Fruit fly (Drosophila melanogaster) whole organism, embryonic: ENCODE data around the gene bsf.

Experiments used
- Antp ChIP-seq: fragments of 200-800 bp; sonication (Bioruptor generic); optimal IDR thresholded peaks from 3 replicates; lab custom pipeline; 2016; ENCODE audit warnings: missing biosample characterization, missing genetic modification characterization
- Atf-2 ChIP-seq: fragments of 200-800 bp; sonication (Bioruptor generic); optimal IDR thresholded peaks from 2 replicates; lab custom pipeline; 2016; ENCODE audit warnings: missing biosample characterization, missing genetic modification characterization
- CG10147 ChIP-seq: fragments of 200-800 bp; sonication (Bioruptor generic); optimal IDR thresholded peaks from 2 replicates; lab custom pipeline; 2019; ENCODE audit warnings: missing biosample characterization, mild to moderate bottlenecking, missing genetic modification characterization, moderate library complexity
- CG10462 ChIP-seq: fragments of 200-800 bp; sonication (Bioruptor generic); optimal IDR thresholded peaks from 2 replicates; lab custom pipeline; 2016; ENCODE audit warnings: missing biosample characterization, missing genetic modification characterization
- CG10565 ChIP-seq: fragments of 200-800 bp; sonication (Bioruptor generic); optimal IDR thresholded peaks from 3 replicates; lab custom pipeline; 2016; ENCODE audit warnings: missing biosample characterization, mild to moderate bottlenecking, missing genetic modification characterization
- CG11696 ChIP-seq: fragments of 200-800 bp; sonication (Bioruptor generic); IDR thresholded peaks from 2 replicates; pipeline ENCODE4 v1.3.6; 2022; ENCODE audit warnings: missing biosample characterization, missing genetic modification characterization
- CG12391 ChIP-seq: fragments of 200-800 bp; sonication (Bioruptor generic); optimal IDR thresholded peaks from 3 replicates; lab custom pipeline; 2018; ENCODE audit warnings: missing biosample characterization, mild to moderate bottlenecking, missing genetic modification characterization, moderate library complexity
- CG15269 ChIP-seq: fragments of 200-800 bp; sonication (Bioruptor generic); optimal IDR thresholded peaks from 2 replicates; lab custom pipeline; 2018; ENCODE audit warnings: missing biosample characterization, mild to moderate bottlenecking, missing genetic modification characterization, moderate library complexity
- CG17359 ChIP-seq: fragments of 200-800 bp; sonication (Bioruptor generic); optimal IDR thresholded peaks from 3 replicates; lab custom pipeline; 2018; ENCODE audit warnings: missing biosample characterization, mild to moderate bottlenecking, missing genetic modification characterization, moderate library complexity
- CG17829 ChIP-seq: fragments of 200-800 bp; optimal IDR thresholded peaks from 2 replicates; lab custom pipeline; 2019; ENCODE audit warnings: missing biosample characterization, mild to moderate bottlenecking, missing genetic modification characterization, moderate library complexity
- CG33557 ChIP-seq: fragments of 200-800 bp; sonication (Bioruptor generic); optimal IDR thresholded peaks from 2 replicates; lab custom pipeline; 2019; ENCODE audit warnings: missing biosample characterization, mild to moderate bottlenecking, missing genetic modification characterization, moderate library complexity
- CG34224 ChIP-seq: fragments of 200-800 bp; sonication (Bioruptor generic); IDR thresholded peaks from 3 replicates; pipeline ENCODE4 v1.3.6; 2022; ENCODE audit warnings: missing biosample characterization, missing genetic modification characterization; ENCODE audit not compliant: partially characterized antibody
- CG7556 ChIP-seq: fragments of 200-800 bp; sonication (Bioruptor generic); optimal IDR thresholded peaks from 2 replicates; lab custom pipeline; 2017; ENCODE audit warnings: missing biosample characterization, mild to moderate bottlenecking, missing genetic modification characterization
- CG8388 ChIP-seq: fragments of 200-800 bp; sonication (Bioruptor generic); optimal IDR thresholded peaks from 2 replicates; lab custom pipeline; 2019; ENCODE audit warnings: missing biosample characterization, mild to moderate bottlenecking, missing genetic modification characterization, moderate library complexity
- CkIIα-i1 ChIP-seq: fragments of 200-800 bp; sonication (Bioruptor generic); IDR thresholded peaks from 2 replicates; pipeline ENCODE4 v1.3.6; 2022; ENCODE audit warnings: missing biosample characterization, missing genetic modification characterization
- Dbx ChIP-seq: fragments of 200-800 bp; sonication (Bioruptor generic); IDR thresholded peaks from 3 replicates; pipeline ENCODE4 v1.3.6; 2022; ENCODE audit warnings: missing biosample characterization, missing genetic modification characterization
- Dek ChIP-seq: fragments of 200-800 bp; sonication (Bioruptor generic); optimal IDR thresholded peaks from 3 replicates; lab custom pipeline; 2019; ENCODE audit warnings: missing biosample characterization, mild to moderate bottlenecking, missing genetic modification characterization, moderate library complexity
- Doc3 ChIP-seq: fragments of 200-800 bp; sonication (Bioruptor generic); IDR thresholded peaks from 3 replicates; pipeline ENCODE4 v1.3.6; 2022; ENCODE audit warnings: missing biosample characterization, missing genetic modification characterization; ENCODE audit not compliant: partially characterized antibody
- E2f1 ChIP-seq: fragments of 200-800 bp; sonication (Bioruptor generic); IDR thresholded peaks from 2 replicates; pipeline ENCODE4 v1.3.6; 2022; ENCODE audit warnings: missing biosample characterization, missing genetic modification characterization
- Hand ChIP-seq: fragments of 200-800 bp; sonication (Bioruptor generic); optimal IDR thresholded peaks from 2 replicates; lab custom pipeline; 2017; ENCODE audit warnings: mild to moderate bottlenecking, missing biosample characterization, missing genetic modification reagents, missing genetic modification characterization
- HmgD ChIP-seq: fragments of 200-800 bp; sonication (Bioruptor generic); optimal IDR thresholded peaks from 3 replicates; lab custom pipeline; 2016; ENCODE audit warnings: missing biosample characterization, missing genetic modification characterization
- Hr39 ChIP-seq: fragments of >200 bp; optimal IDR thresholded peaks from 2 replicates; lab custom pipeline; 2017
- Kr ChIP-seq: fragments of 200-800 bp; sonication (Bioruptor generic); optimal IDR thresholded peaks from 2 replicates; lab custom pipeline; 2017; ENCODE audit warnings: missing biosample characterization, mild to moderate bottlenecking, missing genetic modification characterization
- Lpt ChIP-seq: fragments of >200 bp; optimal IDR thresholded peaks from 2 replicates; lab custom pipeline; 2018; ENCODE audit warnings: missing biosample characterization, missing genetic modification characterization
- Myb ChIP-seq: fragments of 200-800 bp; sonication (Bioruptor generic); optimal IDR thresholded peaks from 2 replicates; lab custom pipeline; 2016; ENCODE audit warnings: missing biosample characterization, missing genetic modification characterization
- Ravus ChIP-seq: fragments of 200-800 bp; sonication (Bioruptor generic); IDR thresholded peaks from 2 replicates; pipeline ENCODE4 v1.3.6; 2022; ENCODE audit warnings: missing biosample characterization, missing genetic modification characterization
- Six4 ChIP-seq: fragments of 200-800 bp; sonication (Bioruptor generic); optimal IDR thresholded peaks from 2 replicates; lab custom pipeline; 2016; ENCODE audit warnings: missing biosample characterization, missing genetic modification characterization
- Stat92E ChIP-seq, 3 experiments: fragments of >200 bp in 2 of 3; fragments of 200-800 bp in 1 of 3; sonication (Bioruptor generic) in 1 of 3; optimal IDR thresholded peaks; 2 replicates each; lab custom pipeline; 2017 to 2019; ENCODE audit warnings: missing biosample characterization in 3 of 3, missing genetic modification characterization in 3 of 3, mild to moderate bottlenecking in 1 of 3, moderate library complexity in 1 of 3
- YL-1 ChIP-seq: fragments of 200-800 bp; sonication (Bioruptor generic); optimal IDR thresholded peaks from 3 replicates; lab custom pipeline; 2017; ENCODE audit warnings: missing biosample characterization, mild to moderate bottlenecking, missing genetic modification characterization
- ato ChIP-seq: fragments of 200-800 bp; sonication (Bioruptor generic); IDR thresholded peaks from 2 replicates; pipeline ENCODE4 v1.3.6; 2022; ENCODE audit warnings: missing biosample characterization, missing genetic modification characterization; ENCODE audit not compliant: partially characterized antibody
- bowl ChIP-seq: fragments of 200-800 bp; sonication (Bioruptor generic); IDR thresholded peaks from 2 replicates; pipeline ENCODE4 v1.3.6; 2022; ENCODE audit warnings: missing biosample characterization, missing genetic modification characterization
- croc ChIP-seq: fragments of 200-800 bp; sonication (Bioruptor generic); conservative IDR thresholded peaks from 3 replicates; pipeline ENCODE4 v1.3.6; 2022; ENCODE audit warnings: missing biosample characterization, missing genetic modification characterization
- crol ChIP-seq: fragments of 200-800 bp; sonication (Bioruptor generic); IDR thresholded peaks from 2 replicates; pipeline ENCODE4 v1.3.6; 2022; ENCODE audit warnings: missing biosample characterization, missing genetic modification characterization
- dan ChIP-seq: fragments of 200-800 bp; sonication (Bioruptor generic); IDR thresholded peaks from 2 replicates; pipeline ENCODE4 v1.3.6; 2022; ENCODE audit warnings: missing biosample characterization, missing genetic modification characterization
- dmrt99B ChIP-seq: fragments of 200-800 bp; sonication (Bioruptor generic); optimal IDR thresholded peaks from 2 replicates; lab custom pipeline; 2018; ENCODE audit warnings: missing biosample characterization, mild to moderate bottlenecking, missing genetic modification characterization, moderate library complexity
- fu2 ChIP-seq: fragments of 200-800 bp; sonication (Bioruptor generic); optimal IDR thresholded peaks from 2 replicates; lab custom pipeline; 2016; ENCODE audit warnings: missing biosample characterization, missing genetic modification characterization
- gem ChIP-seq: fragments of 200-800 bp; sonication (Bioruptor generic); optimal IDR thresholded peaks from 2 replicates; lab custom pipeline; 2019; ENCODE audit warnings: missing biosample characterization, mild to moderate bottlenecking, missing genetic modification characterization, moderate library complexity
- grau ChIP-seq: fragments of 200-800 bp; optimal IDR thresholded peaks from 3 replicates; lab custom pipeline; 2019; ENCODE audit warnings: missing biosample characterization, mild to moderate bottlenecking, missing genetic modification characterization, moderate library complexity
- hb ChIP-seq: fragments of 200-800 bp; sonication (Bioruptor generic); IDR thresholded peaks from 3 replicates; pipeline ENCODE4 v1.3.6; 2022; ENCODE audit warnings: missing biosample characterization, missing genetic modification characterization; ENCODE audit not compliant: partially characterized antibody
- mirr ChIP-seq: fragments of 200-800 bp; sonication (Bioruptor generic); optimal IDR thresholded peaks from 3 replicates; lab custom pipeline; 2018; ENCODE audit warnings: missing biosample characterization, mild to moderate bottlenecking, missing genetic modification characterization
- nau ChIP-seq: fragments of 200-800 bp; sonication (Bioruptor generic); optimal IDR thresholded peaks from 3 replicates; lab custom pipeline; 2017; ENCODE audit warnings: missing biosample characterization, mild to moderate bottlenecking, missing genetic modification characterization, missing genetic modification reagents
- pita ChIP-seq: fragments of 200-800 bp; sonication (Bioruptor generic); optimal IDR thresholded peaks from 2 replicates; lab custom pipeline; 2017; ENCODE audit warnings: missing biosample characterization, mild to moderate bottlenecking, missing genetic modification characterization
- pros ChIP-seq: fragments of 200-800 bp; sonication (Bioruptor generic); optimal IDR thresholded peaks from 3 replicates; lab custom pipeline; 2019; ENCODE audit warnings: missing biosample characterization, mild to moderate bottlenecking, missing genetic modification characterization, moderate library complexity
- pum ChIP-seq: fragments of 200-800 bp; sonication (Bioruptor generic); optimal IDR thresholded peaks from 2 replicates; lab custom pipeline; 2016; ENCODE audit warnings: missing biosample characterization, missing genetic modification characterization
- pzg ChIP-seq: fragments of 200-800 bp; sonication (Bioruptor generic); optimal IDR thresholded peaks from 3 replicates; lab custom pipeline; 2018; ENCODE audit warnings: missing biosample characterization, mild to moderate bottlenecking, missing genetic modification characterization, moderate library complexity
- shn ChIP-seq: fragments of 200-800 bp; sonication (Bioruptor generic); optimal IDR thresholded peaks from 3 replicates; lab custom pipeline; 2016; ENCODE audit warnings: missing biosample characterization, missing genetic modification characterization
- ssp ChIP-seq: fragments of 200-800 bp; sonication (Bioruptor generic); IDR thresholded peaks from 2 replicates; pipeline ENCODE4 v1.3.6; 2022; ENCODE audit warnings: missing biosample characterization, missing genetic modification characterization
- tap ChIP-seq: fragments of 200-800 bp; optimal IDR thresholded peaks from 3 replicates; lab custom pipeline; 2019; ENCODE audit warnings: missing biosample characterization, mild to moderate bottlenecking, missing genetic modification characterization, moderate library complexity
- tio ChIP-seq: fragments of 200-800 bp; sonication (Bioruptor generic); optimal IDR thresholded peaks from 2 replicates; lab custom pipeline; 2017; ENCODE audit warnings: missing biosample characterization, missing genetic modification characterization, inconsistent platforms
- wdn ChIP-seq: fragments of 200-800 bp; sonication (Bioruptor generic); IDR thresholded peaks from 2 replicates; pipeline ENCODE4 v1.3.6; 2022; ENCODE audit warnings: missing biosample characterization, missing genetic modification characterization
- zf30C ChIP-seq: fragments of 200-800 bp; sonication (Bioruptor generic); optimal IDR thresholded peaks from 3 replicates; lab custom pipeline; 2018; ENCODE audit warnings: missing biosample characterization, mild to moderate bottlenecking, missing genetic modification characterization

Gene bsf

DNA sequence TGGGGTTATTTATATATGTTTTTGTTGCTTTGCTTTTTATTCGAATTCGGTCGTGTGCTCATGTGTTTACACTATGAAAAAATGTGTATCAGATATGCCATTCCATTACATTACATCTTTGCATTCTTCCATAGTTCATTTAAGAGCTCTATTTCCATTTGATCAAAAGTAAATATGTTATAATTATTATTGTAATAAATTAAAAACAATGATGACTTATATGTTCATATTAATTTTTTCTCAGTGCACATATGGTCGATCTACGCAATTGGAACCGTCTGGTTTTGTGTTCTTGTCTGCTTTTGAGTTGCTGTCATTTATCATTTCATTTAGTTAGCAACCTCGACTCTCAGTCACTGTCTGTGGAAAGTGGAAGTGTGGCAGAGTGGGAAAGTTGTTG lies 23.1 kb upstream of the bsf start (continued):
- TF ChIP-seq Stat92E (GFP tag; optimal IDR thresholded peaks at IDR 0.05; lab: Kevin White, UChicago), result peak in 1 of 3 experiments; percentile 98
- peak; percentile 75 for TF ChIP-seq CG10462 (GFP tag; lab: Kevin White, UChicago)
- peak; percentile 85 for TF ChIP-seq Dbx (GFP tag; lab: Robert Waterston, UW)
- peak; percentile 58 for TF ChIP-seq crol
- no peak for TF ChIP-seq mirr (GFP tag; lab: Kevin White, UChicago)
- peak; percentile 94 for TF ChIP-seq CG33557
- no peak for TF ChIP-seq Dek
- peak; percentile 86 for TF ChIP-seq zf30C (GFP tag; lab: Kevin White, UChicago)
- TF ChIP-seq Doc3 (GFP tag; lab: Robert Waterston, UW), result no peak
- no peak for TF ChIP-seq HmgD (GFP tag; lab: Kevin White, UChicago)
- TF ChIP-seq Lpt (GFP tag; lab: Kevin White, UChicago), result no peak
- no peak for TF ChIP-seq hb (GFP tag; lab: Robert Waterston, UW)
- TF ChIP-seq nau (GFP tag; lab: Kevin White, UChicago), result peak; percentile 72
- peak; percentile 33 for TF ChIP-seq pum (GFP tag; lab: Kevin White, UChicago)
- peak; percentile 45 for TF ChIP-seq CG10565
- no peak for TF ChIP-seq fu2
- TF ChIP-seq CG17359 (tag; lab: Kevin White, UChicago), result peak; percentile 91
- peak; percentile 94 for TF ChIP-seq dmrt99B (tag; lab: Kevin White, UChicago)
- peak; percentile 92 for TF ChIP-seq CG7556 (GFP tag; lab: Kevin White, UChicago)
- TF ChIP-seq E2f1, result peak; percentile 91
- TF ChIP-seq CG8388 (GFP tag; lab: Kevin White, UChicago), result peak; percentile 95
- TF ChIP-seq CG17829, result peak; percentile 97
- peak; percentile 78 for TF ChIP-seq tio (GFP tag; lab: Kevin White, UChicago)
- no peak for TF ChIP-seq pita (GFP tag; lab: Kevin White, UChicago)
- TF ChIP-seq CG15269, result no peak
- peak; percentile 92 for TF ChIP-seq grau (tag; lab: Kevin White, UChicago)
- peak; percentile 95 for TF ChIP-seq CG12391 (tag; lab: Kevin White, UChicago)
- TF ChIP-seq CG10147 (GFP tag; lab: Kevin White, UChicago), result no peak
- peak; percentile 84 for TF ChIP-seq Ravus (GFP tag; lab: Robert Waterston, UW)
- TF ChIP-seq wdn (GFP tag; lab: Robert Waterston, UW), result peak; percentile 75
- no peak for TF ChIP-seq CG34224 (GFP tag; lab: Robert Waterston, UW)
- TF ChIP-seq shn, result peak; percentile 5
- peak; percentile 78 for TF ChIP-seq CG11696 (GFP tag; lab: Robert Waterston, UW)
- TF ChIP-seq croc (GFP tag; lab: Robert Waterston, UW), result peak; percentile 90
- no peak for TF ChIP-seq Kr (GFP tag; lab: Kevin White, UChicago)
- no peak for TF ChIP-seq pzg
- TF ChIP-seq Myb (GFP tag; lab: Kevin White, UChicago), result no peak
- 0 out of 2 replicates have a peak, but pooled peaks have one; percentile 7 for TF ChIP-seq CkIIα-i1 (GFP tag; lab: Robert Waterston, UW)
- TF ChIP-seq bowl (GFP tag; lab: Robert Waterston, UW), result peak; percentile 73; the same call in 1 of the 2 replicates
- no peak for TF ChIP-seq Antp (GFP tag; lab: Kevin White, UChicago)
- peak; percentile 14 for TF ChIP-seq pros
- TF ChIP-seq ssp, result peak; percentile 85
- peak; percentile 56 for TF ChIP-seq YL-1 (GFP tag; lab: Kevin White, UChicago)
- TF ChIP-seq Six4 (GFP tag; lab: Kevin White, UChicago), result peak; percentile 89
- no peak for TF ChIP-seq Atf-2 (GFP tag; lab: Kevin White, UChicago)
- peak; percentile 56 for TF ChIP-seq Hand (GFP tag; lab: Kevin White, UChicago)
- TF ChIP-seq dan (GFP tag; lab: Robert Waterston, UW), result no peak
- TF ChIP-seq tap, result peak; percentile 91
- no peak for TF ChIP-seq ato (GFP tag; lab: Robert Waterston, UW)
- no peak for TF ChIP-seq Hr39 (lab: Kevin White, UChicago)
- TF ChIP-seq gem (tag; lab: Kevin White, UChicago), result peak; percentile 96
